Worm (Caenorhabditis elegans) whole organism, L4 larva: ENCODE data around the gene lag-1.

Source experiments
- F10B5.3 ChIP-seq: sonication (generic microtip); optimal IDR thresholded peaks from 2 replicates; lab custom pipeline; 2016; ENCODE audit warnings: mild to moderate bottlenecking, missing genetic modification characterization, missing compliant biosample characterization
- R02D3.7 ChIP-seq: fragments of 150-350 bp; sonication (generic microtip); optimal IDR thresholded peaks from 3 replicates; lab custom pipeline; 2014; ENCODE audit warnings: missing biosample characterization, missing genetic modification characterization
- T26A8.4 ChIP-seq: fragments of 200-800 bp; sonication (Bioruptor generic); IDR thresholded peaks from 2 replicates; pipeline ENCODE4 v1.3.6; 2022; ENCODE audit warnings: missing genetic modification characterization, missing compliant biosample characterization
- ZK546.5 ChIP-seq, 2 experiments: sonication (generic microtip); optimal IDR thresholded peaks; 2 replicates each; lab custom pipeline; 2017; ENCODE audit warnings: missing biosample characterization in 2 of 2, missing genetic modification characterization in 2 of 2
- aly-2 ChIP-seq: sonication (generic microtip); optimal IDR thresholded peaks from 2 replicates; lab custom pipeline; 2018; ENCODE audit warnings: missing biosample characterization, missing genetic modification characterization
- arid-1 ChIP-seq: fragments of 200-800 bp; sonication (Bioruptor generic); conservative IDR thresholded peaks from 2 replicates; pipeline ENCODE4 v1.3.6; 2022; ENCODE audit warnings: missing genetic modification reagents, missing genetic modification characterization, missing compliant biosample characterization
- ceh-20 ChIP-seq: fragments of 200-800 bp; sonication (Bioruptor generic); IDR thresholded peaks from 2 replicates; pipeline ENCODE4 v1.3.6; 2022; ENCODE audit warnings: missing genetic modification reagents, missing genetic modification characterization, missing compliant biosample characterization
- ces-1 ChIP-seq: fragments of 150-350 bp; sonication (generic microtip); optimal IDR thresholded peaks from 4 replicates; lab custom pipeline; 2014; ENCODE audit warnings: missing biosample characterization, missing genetic modification reagents, missing genetic modification characterization
- cey-2 ChIP-seq: sonication (generic microtip); optimal IDR thresholded peaks from 3 replicates; lab custom pipeline; 2017; ENCODE audit warnings: missing genetic modification characterization, mild to moderate bottlenecking, missing compliant biosample characterization, antibody characterized with exemption, borderline replicate concordance; ENCODE audit not compliant: insufficient read depth
- ctbp-1 ChIP-seq: fragments of 200-800 bp; sonication (Bioruptor generic); IDR thresholded peaks from 2 replicates; pipeline ENCODE4 v1.3.6; 2022; ENCODE audit warnings: missing genetic modification reagents, missing genetic modification characterization, missing compliant biosample characterization
- daf-19 ChIP-seq: fragments of 200-800 bp; sonication (Bioruptor generic); conservative IDR thresholded peaks from 2 replicates; pipeline ENCODE4 v1.3.6; 2022; ENCODE audit warnings: missing genetic modification characterization, missing compliant biosample characterization
- dmd-8 ChIP-seq: fragments of 200-800 bp; sonication (Bioruptor generic); IDR thresholded peaks from 2 replicates; pipeline ENCODE4 v1.3.6; 2022; ENCODE audit warnings: missing genetic modification characterization, missing compliant biosample characterization
- dmd-9 ChIP-seq: fragments of 200-800 bp; sonication (Bioruptor generic); IDR thresholded peaks from 2 replicates; pipeline ENCODE4 v1.3.6; 2022; ENCODE audit warnings: missing genetic modification reagents, missing genetic modification characterization, missing compliant biosample characterization
- dve-1 ChIP-seq: sonication (generic microtip); optimal IDR thresholded peaks from 2 replicates; lab custom pipeline; 2017; ENCODE audit warnings: antibody characterized with exemption, mild to moderate bottlenecking, missing genetic modification characterization, missing compliant biosample characterization; ENCODE audit not compliant: insufficient read depth
- fkh-10 ChIP-seq: fragments of 150-350 bp; optimal IDR thresholded peaks from 2 replicates; lab custom pipeline; 2014; ENCODE audit warnings: missing biosample characterization, missing genetic modification reagents, missing genetic modification characterization
- hlh-30 ChIP-seq: sonication (generic microtip); optimal IDR thresholded peaks from 2 replicates; lab custom pipeline; 2017; ENCODE audit warnings: antibody characterized with exemption, mild to moderate bottlenecking, missing genetic modification characterization, missing compliant biosample characterization; ENCODE audit not compliant: insufficient read depth
- jun-1 ChIP-seq: fragments of 150-350 bp; optimal IDR thresholded peaks from 2 replicates; lab custom pipeline; 2014; ENCODE audit warnings: missing biosample characterization, missing genetic modification reagents, missing genetic modification characterization
- lim-7 ChIP-seq: fragments of 200-800 bp; sonication (Bioruptor generic); IDR thresholded peaks from 2 replicates; pipeline ENCODE4 v1.3.6; 2022; ENCODE audit warnings: missing genetic modification characterization, missing compliant biosample characterization
- lsy-2 ChIP-seq, 2 experiments: fragments of 150-350 bp in 1 of 2; sonication (generic microtip) in 1 of 2; optimal IDR thresholded peaks; 2 replicates each; lab custom pipeline; 2014 to 2017; ENCODE audit warnings: missing biosample characterization in 2 of 2, missing genetic modification characterization in 2 of 2
- mep-1 ChIP-seq: fragments of 150-350 bp; sonication (generic microtip); optimal IDR thresholded peaks from 3 replicates; lab custom pipeline; 2014; ENCODE audit warnings: missing biosample characterization, missing genetic modification characterization
- mes-2 ChIP-seq: sonication (generic microtip); optimal IDR thresholded peaks from 2 replicates; lab custom pipeline; 2016; ENCODE audit warnings: missing genotype, mild to moderate bottlenecking, missing genetic modification characterization, missing compliant biosample characterization; ENCODE audit not compliant: poor library complexity, severe bottlenecking
- mxl-2 ChIP-seq: fragments of 200-800 bp; sonication (Bioruptor generic); conservative IDR thresholded peaks from 2 replicates; pipeline ENCODE4 v1.3.6; 2022; ENCODE audit warnings: missing genetic modification reagents, missing genetic modification characterization, missing compliant biosample characterization
- nhr-102 ChIP-seq: sonication (generic microtip); optimal IDR thresholded peaks from 2 replicates; lab custom pipeline; 2016; ENCODE audit warnings: mild to moderate bottlenecking, missing genetic modification characterization, moderate library complexity, missing compliant biosample characterization
- nhr-25 ChIP-seq: sonication (generic microtip); optimal IDR thresholded peaks from 2 replicates; lab custom pipeline; 2017; ENCODE audit warnings: missing genetic modification characterization, mild to moderate bottlenecking, missing compliant biosample characterization, antibody characterized with exemption, moderate library complexity, borderline replicate concordance; ENCODE audit not compliant: insufficient read depth
- nhr-76 ChIP-seq: fragments of 150-350 bp; optimal IDR thresholded peaks from 2 replicates; lab custom pipeline; 2014; ENCODE audit warnings: missing biosample characterization, missing genetic modification characterization
- pqm-1 ChIP-seq: sonication (generic microtip); optimal IDR thresholded peaks from 2 replicates; lab custom pipeline; 2017; ENCODE audit warnings: missing biosample characterization, missing genetic modification characterization
- sdz-12 ChIP-seq: fragments of 200-800 bp; sonication (Bioruptor generic); optimal IDR thresholded peaks from 2 replicates; lab custom pipeline; 2018; ENCODE audit warnings: mild to moderate bottlenecking, missing genetic modification characterization, missing compliant biosample characterization
- skn-1 ChIP-seq: fragments of 150-350 bp; optimal IDR thresholded peaks from 2 replicates; lab custom pipeline; 2014; ENCODE audit warnings: missing biosample characterization, missing genetic modification characterization
- snpc-4 ChIP-seq: fragments of 150-350 bp; optimal IDR thresholded peaks from 2 replicates; lab custom pipeline; 2014; ENCODE audit warnings: missing biosample characterization, missing genetic modification characterization
- spr-1 ChIP-seq: sonication (generic microtip); optimal IDR thresholded peaks from 2 replicates; lab custom pipeline; 2016; ENCODE audit warnings: mild to moderate bottlenecking, missing genetic modification characterization, missing compliant biosample characterization
- tag-97 ChIP-seq: fragments of 200-800 bp; sonication (Bioruptor generic); IDR thresholded peaks from 2 replicates; pipeline ENCODE4 v1.3.6; 2022; ENCODE audit warnings: missing genetic modification characterization, missing compliant biosample characterization
- tra-1 ChIP-seq: fragments of 200-800 bp; sonication (Bioruptor generic); IDR thresholded peaks from 2 replicates; pipeline ENCODE4 v1.3.6; 2022; ENCODE audit warnings: missing genetic modification reagents, missing genetic modification characterization, missing compliant biosample characterization
- unc-62 ChIP-seq, 3 experiments: fragments of 150-350 bp in 1 of 3; sonication (generic microtip); optimal IDR thresholded peaks in 2 of 3; peaks in 1 of 3; 1 replicate in 1 of 3; 2 replicates in 2 of 3; lab custom pipeline; 2014 to 2017; ENCODE audit warnings: missing biosample characterization in 3 of 3, missing genetic modification characterization in 3 of 3, missing genetic modification reagents in 3 of 3, missing genotype in 1 of 3
- vab-7 ChIP-seq: fragments of 200-800 bp; sonication (Bioruptor generic); IDR thresholded peaks from 2 replicates; pipeline ENCODE4 v1.3.6; 2022; ENCODE audit warnings: missing genetic modification reagents, missing genetic modification characterization, missing compliant biosample characterization
- zip-2 ChIP-seq: fragments of 150-350 bp; optimal IDR thresholded peaks from 2 replicates; lab custom pipeline; 2014; ENCODE audit warnings: missing biosample characterization, missing genetic modification characterization
- ztf-11 ChIP-seq: fragments of 150-350 bp; optimal IDR thresholded peaks from 2 replicates; lab custom pipeline; 2014; ENCODE audit warnings: missing biosample characterization, missing genetic modification characterization

The lag-1 gene

ce11 chrIV:6060912-6061311 lies 34.3 kb upstream of the lag-1 start:
- TF ChIP-seq nhr-25 (tag; lab: Kevin White, UChicago) (no peak), vab-7 (no peak), snpc-4 (tag; lab: Kevin White, UChicago) (no peak), dmd-8 (GFP tag; lab: Robert Waterston, UW) (no peak), tra-1 (GFP tag; lab: Robert Waterston, UW) (no peak), hlh-30 (tag; lab: Kevin White, UChicago) (peak; percentile 8), dmd-9 (GFP tag; lab: Robert Waterston, UW) (no peak), jun-1 (tag; lab: Kevin White, UChicago) (no peak), aly-2 (tag; lab: Kevin White, UChicago) (no peak), lim-7 (GFP tag; lab: Robert Waterston, UW) (no peak), T26A8.4 (no peak), ces-1 (peak; percentile 75), ctbp-1 (GFP tag; lab: Robert Waterston, UW) (peak; percentile 41; the same call in 1 of the 2 replicates), cey-2 (tag; lab: Kevin White, UChicago) (no peak), dve-1 (no peak), nhr-76 (tag; lab: Kevin White, UChicago) (no peak), skn-1 (tag; lab: Kevin White, UChicago) (no peak), ztf-11 (no peak), pqm-1 (tag; lab: Kevin White, UChicago) (no peak)

- TF ChIP-seq mes-2 (tag; lab: Kevin White, UChicago) (no peak), tag-97 (no peak), sdz-12 (no peak), unc-62 (GFP tag; optimal IDR thresholded peaks at IDR 0.05 in 1 of 2; lab: Kevin White, UChicago) (peak in 1 of 2 experiments; percentile 94), unc-62 (tag; optimal IDR thresholded peaks at IDR 0.05; lab: Kevin White, UChicago) (no peak), nhr-102 (no peak), aly-2 (tag; lab: Kevin White, UChicago) (no peak), spr-1 (no peak), R02D3.7 (tag; lab: Kevin White, UChicago) (no peak), daf-19 (GFP tag; lab: Robert Waterston, UW) (no peak)
These were observed 33.1 kb upstream of the lag-1 start for ce11 chrIV:6062078-6062477.

ce11 chrIV:6064657-6065056 lies 30.6 kb upstream of the lag-1 start:
- TF ChIP-seq arid-1, result no peak
- TF ChIP-seq ceh-20 (GFP tag; lab: Robert Waterston, UW), result peak; percentile 62; the same call in 1 of the 2 replicates
- TF ChIP-seq lsy-2 (tag; optimal IDR thresholded peaks at IDR 0.05; lab: Kevin White, UChicago), result peak in 1 of 2 experiments; percentile 54

ce11 chrIV:6065186-6065585 lies 30.0 kb upstream of the lag-1 start:
- TF ChIP-seq ces-1 (peak; percentile 31), F10B5.3 (tag; lab: Kevin White, UChicago) (no peak), fkh-10 (GFP tag; lab: Kevin White, UChicago) (peak; percentile 75)

ce11 chrIV:6071026-6071425 lies 24.2 kb upstream of the lag-1 start:
- TF ChIP-seq zip-2 (tag; lab: Kevin White, UChicago) (no peak), T26A8.4 (no peak), ZK546.5 (tag; optimal IDR thresholded peaks at IDR 0.05; lab: Kevin White, UChicago) (no peak), mep-1 (tag; lab: Kevin White, UChicago) (no peak), ctbp-1 (GFP tag; lab: Robert Waterston, UW) (no peak), mxl-2 (GFP tag; lab: Robert Waterston, UW) (no peak)
